Worm (Caenorhabditis elegans): ENCODE measurements around the gene str-149.

ce11 chrV:16570697-16571096 lies 2.6 kb upstream of the str-149 start, which contains the start of gene nhr-233:
- TF ChIP-seq T26A5.8 (tag; optimal IDR thresholded peaks at IDR 0.05) (no peak), snpc-4 (GFP tag; optimal IDR thresholded peaks at IDR 0.05) (no peak), snpc-4 (tag; optimal IDR thresholded peaks at IDR 0.05) (no peak), hmg-1.2 (GFP tag; IDR thresholded peaks at IDR 0.05) (no peak), F33H1.4 (GFP tag; IDR thresholded peaks at IDR 0.05) (no peak), F10E7.11 (tag; optimal IDR thresholded peaks at IDR 0.05) (no peak), bed-1 (GFP tag; IDR thresholded peaks at IDR 0.05) (no peak)

Measured in whole organism, young adult.